Worm (Caenorhabditis elegans): ENCODE results near the gene npp-22.
A peak's percentile ranks its signal among the peaks of the same experiment; 100 is the strongest.

Gene npp-22

ce11 chrV:11741078-11741477 lies 7.8 kb upstream of the npp-22 start:
- TF ChIP-seq vab-15 (tag; optimal IDR thresholded peaks at IDR 0.05) (no peak), blmp-1 (tag; optimal IDR thresholded peaks at IDR 0.05) (peak; percentile 96)

DNA sequence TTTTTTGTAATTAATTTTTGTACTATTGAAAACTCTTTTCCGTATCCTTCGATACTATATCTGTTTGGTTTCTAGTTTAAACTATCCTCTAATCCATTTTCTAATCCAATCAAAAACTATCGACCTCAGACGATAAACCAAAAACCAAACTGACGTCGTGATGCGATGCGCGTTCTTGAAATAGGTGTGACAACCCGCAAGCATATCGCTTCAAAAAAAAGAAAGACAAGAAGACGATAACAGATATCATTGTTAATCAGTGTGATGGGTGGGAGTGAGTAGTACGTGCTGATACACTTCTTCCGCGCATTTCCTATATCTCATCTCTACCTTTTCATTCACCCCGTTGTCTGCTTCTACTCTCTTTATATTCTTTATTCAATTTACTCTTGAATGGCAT lies 6.5 kb upstream of the npp-22 start, which contains the start of gene T04F3.1:
T04F3.1 (plus strand) TSS at position 246 of the 400 bp plus-strand sequence.
- no peak for TF ChIP-seq nhr-71 (tag; optimal IDR thresholded peaks at IDR 0.05)
- TF ChIP-seq fkh-10 (GFP tag; optimal IDR thresholded peaks at IDR 0.05): no peak
- no peak for TF ChIP-seq nhr-11 (tag; optimal IDR thresholded peaks at IDR 0.05)
- TF ChIP-seq sptf-1 (tag; optimal IDR thresholded peaks at IDR 0.05): no peak
- no peak for TF ChIP-seq hpl-2 (GFP tag; optimal IDR thresholded peaks at IDR 0.05)
- TF ChIP-seq hlh-17 (GFP tag; optimal IDR thresholded peaks at IDR 0.05; ENCODE audit: borderline replicate concordance): no peak
- no peak for TF ChIP-seq fkh-4 (tag; optimal IDR thresholded peaks at IDR 0.05; ENCODE audit: borderline replicate concordance)
- TF ChIP-seq efl-1 (optimal IDR thresholded peaks at IDR 0.05): no peak
- peak in 1 of 2 experiments; percentile 43 for TF ChIP-seq efl-1 (GFP tag; optimal IDR thresholded peaks at IDR 0.05 in 1 of 2)
- no peak for TF ChIP-seq aha-1 (tag; optimal IDR thresholded peaks at IDR 0.05)
- no peak for TF ChIP-seq pqm-1 (tag; optimal IDR thresholded peaks at IDR 0.05)
- TF ChIP-seq unc-130 (tag; optimal IDR thresholded peaks at IDR 0.05): no peak
- no peak for TF ChIP-seq alr-1 (tag; optimal IDR thresholded peaks at IDR 0.05; ENCODE audit: borderline replicate concordance)
- no peak for TF ChIP-seq snu-23 (GFP tag; optimal IDR thresholded peaks at IDR 0.05)
- no peak for TF ChIP-seq egl-13 (tag; optimal IDR thresholded peaks at IDR 0.05)
- peak; percentile 77 for TF ChIP-seq blmp-1 (tag; optimal IDR thresholded peaks at IDR 0.05)
- no peak for TF ChIP-seq ets-5 (GFP tag; IDR thresholded peaks at IDR 0.05)
- peak in 5 of 6 experiments; percentile 16 to 73 (median 67) for TF ChIP-seq elt-3 (tag; optimal IDR thresholded peaks at IDR 0.05)
- TF ChIP-seq grh-1 (GFP tag; IDR thresholded peaks at IDR 0.05): no peak
- TF ChIP-seq mdl-1 (tag; optimal IDR thresholded peaks at IDR 0.05): no peak
- no peak for TF ChIP-seq efl-3 (GFP tag; optimal IDR thresholded peaks at IDR 0.05)
- peak; percentile 44 for TF ChIP-seq lin-14 (GFP tag; optimal IDR thresholded peaks at IDR 0.05)
- no peak for TF ChIP-seq Y116A8C.19 (tag; optimal IDR thresholded peaks at IDR 0.05; ENCODE audit: borderline replicate concordance)
- no peak for TF ChIP-seq lir-3 (tag; optimal IDR thresholded peaks at IDR 0.05; ENCODE audit: poor library complexity)
- no peak for TF ChIP-seq fos-1 (tag; optimal IDR thresholded peaks at IDR 0.05)
- peak; percentile 8 for TF ChIP-seq nhr-20 (tag; optimal IDR thresholded peaks at IDR 0.05)
- no peak for TF ChIP-seq egl-27 (tag; optimal IDR thresholded peaks at IDR 0.05)
- no peak for TF ChIP-seq mab-9 (GFP tag; IDR thresholded peaks at IDR 0.05)
- no peak for TF ChIP-seq nhr-19 (GFP tag; conservative IDR thresholded peaks at IDR 0.05)
- no peak for TF ChIP-seq ztf-11 (tag; optimal IDR thresholded peaks at IDR 0.05)
- TF ChIP-seq ceh-82 (tag; optimal IDR thresholded peaks at IDR 0.05): no peak

DNA sequence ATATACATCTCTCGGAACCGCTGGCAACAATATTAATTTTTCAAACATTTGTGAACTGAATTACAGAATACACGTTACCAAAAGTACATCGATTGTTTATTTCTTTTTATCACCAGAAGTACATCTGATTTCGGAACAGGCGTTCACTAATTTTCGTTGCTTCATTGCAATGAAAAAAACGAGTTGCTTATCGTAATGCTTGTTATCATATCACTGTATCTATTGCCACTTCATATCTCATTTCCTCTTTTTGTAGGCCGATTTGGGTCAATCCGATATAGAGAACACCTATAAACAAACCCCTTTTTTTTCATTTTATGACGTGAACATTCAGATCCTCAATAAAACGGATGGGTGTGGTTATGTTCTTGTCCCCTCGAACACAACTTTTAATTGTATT lies 4.1 kb upstream of the npp-22 start:
- TF ChIP-seq blmp-1 (tag; optimal IDR thresholded peaks at IDR 0.05) (peak; percentile 1), nhr-11 (tag; optimal IDR thresholded peaks at IDR 0.05) (no peak)

DNA sequence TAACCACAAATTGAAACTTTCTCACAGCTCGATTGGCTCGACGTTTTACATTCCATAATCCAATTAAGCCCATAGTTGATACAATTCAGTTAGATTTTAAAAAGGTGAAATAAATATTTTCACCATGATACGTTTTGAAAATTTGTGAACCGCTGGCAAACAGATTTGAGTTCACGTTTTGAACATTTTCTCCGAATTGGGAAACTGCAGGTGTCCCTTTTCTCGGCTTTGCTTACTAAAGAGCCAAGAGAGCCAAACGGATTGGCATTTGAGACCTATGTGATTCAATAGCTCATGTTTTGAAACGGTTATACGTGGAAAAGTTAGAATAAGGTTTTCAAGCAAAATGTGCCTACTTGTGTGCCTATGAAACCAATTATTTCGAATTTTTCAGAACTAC lies 3.6 kb upstream of the npp-22 start, which contains the start of gene spe-42:
spe-42 (minus strand) TSS at position 101 of the 400 bp plus-strand sequence.
- no peak for TF ChIP-seq Y116A8C.19 (tag; optimal IDR thresholded peaks at IDR 0.05; ENCODE audit: borderline replicate concordance)
- no peak for TF ChIP-seq nhr-84 (tag; optimal IDR thresholded peaks at IDR 0.05)
- no peak for TF ChIP-seq unc-130 (tag; optimal IDR thresholded peaks at IDR 0.05)
- TF ChIP-seq isw-1 (GFP tag; IDR thresholded peaks at IDR 0.05): no peak

DNA sequence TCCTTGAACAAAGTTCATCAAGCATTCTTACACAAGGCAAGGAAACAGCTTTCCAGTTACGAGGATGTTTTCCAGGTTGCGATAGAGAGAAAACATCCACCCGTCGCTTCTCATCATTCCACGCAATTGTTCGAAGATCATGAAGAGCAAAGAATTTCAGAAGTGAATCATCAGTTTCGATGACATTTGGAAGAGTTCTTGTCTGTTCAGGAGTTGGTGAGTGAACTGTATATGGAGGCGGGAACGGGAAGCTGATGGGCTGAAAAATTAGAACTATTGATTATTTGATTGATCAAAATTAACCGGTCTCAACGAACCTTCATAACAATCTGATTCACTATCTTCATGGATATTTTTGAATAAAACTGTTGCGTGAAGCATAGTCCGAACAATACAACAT lies 1.2 kb downstream of the npp-22 start:
- no peak for TF ChIP-seq lir-3 (tag; optimal IDR thresholded peaks at IDR 0.05; ENCODE audit: poor library complexity)
- no peak for TF ChIP-seq efl-1 (optimal IDR thresholded peaks at IDR 0.05)
- peak in 1 of 2 experiments; percentile 22 for TF ChIP-seq efl-1 (GFP tag; optimal IDR thresholded peaks at IDR 0.05 in 1 of 2)

All from whole organism, L1 larva.